Worm (Caenorhabditis elegans) whole organism, L2 larva: Measurements from ENCODE around the gene C50H11.13.
A peak's percentile ranks its signal among the peaks of the same experiment; 100 is the strongest.
"Not testable (repeated sequence)": the region's sequence is repeated elsewhere in the genome, so short reads cannot be mapped to it uniquely, and the experiment has no call there.

Experiments
- F13H6.1 ChIP-seq: sonication (generic microtip); optimal IDR thresholded peaks from 2 replicates; lab custom pipeline; 2016; ENCODE audit warnings: missing genetic modification characterization, missing compliant biosample characterization
- R02D3.7 ChIP-seq: fragments of 150-350 bp; optimal IDR thresholded peaks from 2 replicates; lab custom pipeline; 2014; ENCODE audit warnings: missing biosample characterization, missing genetic modification characterization
- ZK546.5 ChIP-seq: sonication (generic microtip); optimal IDR thresholded peaks from 2 replicates; lab custom pipeline; 2017; ENCODE audit warnings: missing biosample characterization, missing genetic modification characterization
- alr-1 ChIP-seq: fragments of 150-350 bp; optimal IDR thresholded peaks from 2 replicates; lab custom pipeline; 2014; ENCODE audit warnings: missing biosample characterization, missing genetic modification characterization
- aly-2 ChIP-seq: fragments of 150-350 bp; optimal IDR thresholded peaks from 2 replicates; lab custom pipeline; 2014; ENCODE audit warnings: missing biosample characterization, missing genetic modification characterization
- blmp-1 ChIP-seq: sonication (generic microtip); optimal IDR thresholded peaks from 2 replicates; lab custom pipeline; 2017; ENCODE audit warnings: missing genetic modification characterization, mild to moderate bottlenecking, missing compliant biosample characterization, antibody characterized with exemption, moderate library complexity; ENCODE audit not compliant: insufficient read depth
- ceh-16 ChIP-seq: fragments of 150-350 bp; optimal IDR thresholded peaks from 2 replicates; lab custom pipeline; 2014; ENCODE audit warnings: missing biosample characterization, missing genetic modification characterization
- dmd-4 ChIP-seq: sonication (generic microtip); optimal IDR thresholded peaks from 2 replicates; lab custom pipeline; 2017; ENCODE audit warnings: missing biosample characterization, missing genetic modification characterization
- egl-27 ChIP-seq: sonication (generic microtip); optimal IDR thresholded peaks from 3 replicates; lab custom pipeline; 2017; ENCODE audit warnings: missing biosample characterization, missing genetic modification reagents, missing genetic modification characterization
- elt-1 ChIP-seq: fragments of 150-350 bp; optimal IDR thresholded peaks from 2 replicates; lab custom pipeline; 2014; ENCODE audit warnings: missing biosample characterization, missing genetic modification characterization
- elt-3 ChIP-seq: sonication (generic microtip); optimal IDR thresholded peaks from 2 replicates; lab custom pipeline; 2017; ENCODE audit warnings: missing biosample characterization, missing genetic modification characterization
- fos-1 ChIP-seq: fragments of 150-350 bp; optimal IDR thresholded peaks from 2 replicates; lab custom pipeline; 2014; ENCODE audit warnings: missing biosample characterization, missing genetic modification characterization
- gmeb-1 ChIP-seq: fragments of 150-350 bp; optimal IDR thresholded peaks from 2 replicates; lab custom pipeline; 2014; ENCODE audit warnings: missing biosample characterization, missing genetic modification characterization
- lin-13 ChIP-seq: fragments of 150-350 bp; optimal IDR thresholded peaks from 2 replicates; lab custom pipeline; 2014; ENCODE audit warnings: missing biosample characterization, missing genetic modification reagents, missing genetic modification characterization
- lin-39 ChIP-seq: fragments of 150-350 bp; optimal IDR thresholded peaks from 2 replicates; lab custom pipeline; 2014; ENCODE audit warnings: missing biosample characterization, missing genetic modification reagents, missing genetic modification characterization
- lsy-2 ChIP-seq, 2 experiments: fragments of 150-350 bp in 1 of 2; sonication (generic microtip) in 1 of 2; optimal IDR thresholded peaks; 2 replicates each; lab custom pipeline; 2014 to 2017; ENCODE audit warnings: missing biosample characterization in 2 of 2, missing genetic modification characterization in 2 of 2
- mdl-1 ChIP-seq, 2 experiments: fragments of 150-350 bp in 1 of 2; sonication (generic microtip) in 1 of 2; optimal IDR thresholded peaks; 2 replicates each; lab custom pipeline; 2017; ENCODE audit warnings: missing biosample characterization in 2 of 2, missing genetic modification characterization in 2 of 2
- nhr-10 ChIP-seq: sonication (generic microtip); optimal IDR thresholded peaks from 2 replicates; lab custom pipeline; 2017; ENCODE audit warnings: missing biosample characterization, missing genetic modification characterization
- nhr-11 ChIP-seq: fragments of 150-350 bp; optimal IDR thresholded peaks from 2 replicates; lab custom pipeline; 2014; ENCODE audit warnings: missing biosample characterization, missing genetic modification characterization
- nhr-129 ChIP-seq: fragments of 150-350 bp; optimal IDR thresholded peaks from 2 replicates; lab custom pipeline; 2014; ENCODE audit warnings: missing biosample characterization, missing genetic modification characterization
- nhr-21 ChIP-seq: fragments of 150-350 bp; optimal IDR thresholded peaks from 2 replicates; lab custom pipeline; 2014; ENCODE audit warnings: missing biosample characterization, missing genetic modification characterization
- nhr-23 ChIP-seq: fragments of 150-350 bp; optimal IDR thresholded peaks from 2 replicates; lab custom pipeline; 2014; ENCODE audit warnings: missing biosample characterization, missing genetic modification reagents, missing genetic modification characterization
- nhr-237 ChIP-seq: fragments of 150-350 bp; optimal IDR thresholded peaks from 2 replicates; lab custom pipeline; 2014; ENCODE audit warnings: missing biosample characterization, missing genetic modification characterization
- nhr-6 ChIP-seq: fragments of 150-350 bp; optimal IDR thresholded peaks from 2 replicates; lab custom pipeline; 2014; ENCODE audit warnings: missing biosample characterization, missing genetic modification characterization
- nhr-77 ChIP-seq: fragments of 150-350 bp; optimal IDR thresholded peaks from 2 replicates; lab custom pipeline; 2014; ENCODE audit warnings: missing biosample characterization, missing genetic modification characterization
- sma-3 ChIP-seq: sonication (generic microtip); optimal IDR thresholded peaks from 2 replicates; lab custom pipeline; 2016; ENCODE audit warnings: missing genetic modification reagents, missing genetic modification characterization, missing compliant biosample characterization
- snpc-4 ChIP-seq: fragments of 150-350 bp; optimal IDR thresholded peaks from 2 replicates; lab custom pipeline; 2014; ENCODE audit warnings: missing biosample characterization, missing genetic modification characterization
- unc-39 ChIP-seq: fragments of 150-350 bp; optimal IDR thresholded peaks from 2 replicates; lab custom pipeline; 2014; ENCODE audit warnings: missing biosample characterization, missing genetic modification characterization
- unc-62 ChIP-seq: fragments of 150-350 bp; optimal IDR thresholded peaks from 2 replicates; lab custom pipeline; 2014; ENCODE audit warnings: missing biosample characterization, missing genetic modification reagents, missing genetic modification characterization
- zag-1 ChIP-seq: fragments of 150-350 bp; optimal IDR thresholded peaks from 2 replicates; lab custom pipeline; 2014; ENCODE audit warnings: missing biosample characterization, missing genetic modification characterization
- ztf-11 ChIP-seq: sonication (generic microtip); optimal IDR thresholded peaks from 2 replicates; lab custom pipeline; 2017; ENCODE audit warnings: missing biosample characterization, missing genetic modification characterization
- ztf-4 ChIP-seq: fragments of 150-350 bp; optimal IDR thresholded peaks from 2 replicates; lab custom pipeline; 2014; ENCODE audit warnings: missing biosample characterization, missing genetic modification characterization

Gene C50H11.13

DNA sequence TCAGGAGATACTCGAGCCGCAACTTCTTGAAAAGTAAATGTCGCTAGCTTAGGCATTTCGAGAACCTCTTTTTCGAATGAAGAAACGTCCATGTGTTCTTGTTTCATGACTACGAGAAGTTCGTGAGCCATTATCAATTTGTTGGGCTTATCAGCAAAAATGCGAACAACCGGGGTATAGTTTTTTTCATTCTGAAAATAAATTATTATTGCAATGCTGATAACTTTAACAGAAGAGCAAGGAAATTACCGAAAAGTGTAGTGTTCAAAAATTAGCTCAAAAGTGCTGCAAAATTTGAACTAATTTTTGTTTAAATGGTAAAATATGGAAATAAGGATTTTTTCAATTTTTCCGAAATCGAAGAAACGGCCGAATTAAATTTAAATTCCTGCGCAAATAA lies 40.8 kb upstream of the C50H11.13 start:
- TF ChIP-seq fos-1 (tag; lab: Kevin White, UChicago): peak; percentile 22
- TF ChIP-seq nhr-11: no peak
- TF ChIP-seq, all 48 proteins: peak for 1

DNA sequence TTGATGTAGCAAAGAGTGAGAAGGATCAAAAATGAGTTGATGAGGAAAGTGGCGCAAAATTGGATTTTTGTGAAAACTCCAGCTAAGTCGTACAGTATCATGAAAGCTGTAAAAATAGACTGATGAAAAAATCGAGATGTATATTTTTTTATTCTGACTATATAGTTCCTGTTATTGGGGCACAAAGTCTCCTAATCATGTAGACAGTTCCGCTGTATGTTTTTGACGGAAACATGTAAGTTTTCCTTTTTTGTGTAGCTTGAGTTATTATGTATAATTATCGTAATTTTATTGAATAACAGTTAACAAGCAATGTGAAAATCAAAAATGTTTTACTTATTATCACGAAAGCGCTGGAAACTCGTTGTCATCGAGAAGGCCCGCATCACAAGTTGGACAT lies 36.0 kb upstream of the C50H11.13 start, which contains the start of gene str-68:
str-68 (minus strand) TSS at position 101 of the 400 bp plus-strand sequence.
- no peak for TF ChIP-seq nhr-23
- TF ChIP-seq R02D3.7 (tag; lab: Kevin White, UChicago): no peak
- no peak for TF ChIP-seq snpc-4
- TF ChIP-seq sma-3 (GFP tag; lab: Kevin White, UChicago): no peak
- TF ChIP-seq nhr-10: no peak
- TF ChIP-seq fos-1 (tag; lab: Kevin White, UChicago): no peak
- no peak for TF ChIP-seq gmeb-1 (tag; lab: Kevin White, UChicago)
- TF ChIP-seq lin-13: no peak

DNA sequence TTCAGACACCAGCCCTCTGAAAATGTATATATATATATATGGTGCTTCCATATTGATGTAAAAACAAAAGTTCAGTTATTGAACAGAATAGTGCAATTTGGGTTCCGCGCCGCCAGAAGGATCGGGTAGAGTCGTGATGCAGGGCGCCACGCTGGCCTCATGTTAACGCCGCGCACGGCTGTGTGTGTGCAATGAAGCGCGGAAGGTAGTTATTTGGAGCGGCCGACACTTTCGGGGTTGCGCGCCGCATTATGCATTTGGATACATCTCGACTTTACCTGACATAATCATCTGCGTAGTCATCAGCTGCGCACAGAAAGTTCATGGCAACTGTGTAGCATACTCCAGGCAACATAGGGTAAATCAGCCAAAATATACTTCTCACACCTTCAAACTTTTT lies 35.3 kb upstream of the C50H11.13 start:
- TF ChIP-seq nhr-6 (tag; lab: Kevin White, UChicago): no peak
- TF ChIP-seq snpc-4: no peak
- TF ChIP-seq elt-3 (tag; lab: Kevin White, UChicago): no peak
- no peak for TF ChIP-seq R02D3.7 (tag; lab: Kevin White, UChicago)
- TF ChIP-seq ZK546.5 (tag; lab: Kevin White, UChicago): no peak
- TF ChIP-seq blmp-1 (tag; lab: Kevin White, UChicago): no peak
- TF ChIP-seq nhr-77 (tag; lab: Kevin White, UChicago): no peak
- no peak for TF ChIP-seq alr-1 (tag; lab: Kevin White, UChicago)
- TF ChIP-seq unc-62 (GFP tag; lab: Kevin White, UChicago): no peak
- no peak for TF ChIP-seq nhr-21
- no peak for TF ChIP-seq aly-2 (tag; lab: Kevin White, UChicago)
- TF ChIP-seq ceh-16 (tag; lab: Kevin White, UChicago): no peak
- no peak for TF ChIP-seq unc-39 (tag; lab: Kevin White, UChicago)
- no peak for TF ChIP-seq gmeb-1 (tag; lab: Kevin White, UChicago)

DNA sequence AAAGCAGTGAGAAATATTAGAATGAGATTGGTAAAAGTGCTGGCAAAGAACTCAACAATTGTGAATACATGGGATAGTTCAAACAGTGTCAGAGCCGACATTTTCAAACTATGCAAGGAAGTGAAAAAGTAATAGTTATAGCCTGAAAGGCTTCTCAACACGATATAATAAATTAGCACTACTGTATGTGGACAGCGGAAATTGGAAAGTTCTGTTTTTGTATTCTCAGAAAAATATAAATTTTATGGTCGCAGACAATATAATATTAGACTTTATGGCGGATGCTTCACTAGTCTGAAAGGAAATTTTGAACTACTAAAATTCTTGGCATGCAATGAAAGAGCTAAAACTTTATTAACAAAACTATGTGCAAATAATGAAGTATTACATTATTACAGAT lies 34.4 kb upstream of the C50H11.13 start, which contains the start of gene str-69:
str-69 (minus strand) TSS at position 101 of the 400 bp plus-strand sequence.
- TF ChIP-seq nhr-237: no peak
- no peak for TF ChIP-seq aly-2 (tag; lab: Kevin White, UChicago)
- no peak for TF ChIP-seq nhr-77 (tag; lab: Kevin White, UChicago)
- no peak for TF ChIP-seq elt-3 (tag; lab: Kevin White, UChicago)
- no peak for TF ChIP-seq zag-1 (tag; lab: Kevin White, UChicago)
- TF ChIP-seq nhr-129 (tag; lab: Kevin White, UChicago): no peak
- no peak for TF ChIP-seq nhr-23
- no peak for TF ChIP-seq alr-1 (tag; lab: Kevin White, UChicago)
- no peak for TF ChIP-seq egl-27 (tag; lab: Kevin White, UChicago)
- TF ChIP-seq nhr-6 (tag; lab: Kevin White, UChicago): no peak
- TF ChIP-seq lsy-2 (tag; optimal IDR thresholded peaks at IDR 0.05; lab: Kevin White, UChicago): no peak
- TF ChIP-seq F13H6.1 (tag; lab: Kevin White, UChicago): no peak
- TF ChIP-seq lin-39 (tag; lab: Kevin White, UChicago): no peak
- TF ChIP-seq, all 48 proteins: peak for 0

DNA sequence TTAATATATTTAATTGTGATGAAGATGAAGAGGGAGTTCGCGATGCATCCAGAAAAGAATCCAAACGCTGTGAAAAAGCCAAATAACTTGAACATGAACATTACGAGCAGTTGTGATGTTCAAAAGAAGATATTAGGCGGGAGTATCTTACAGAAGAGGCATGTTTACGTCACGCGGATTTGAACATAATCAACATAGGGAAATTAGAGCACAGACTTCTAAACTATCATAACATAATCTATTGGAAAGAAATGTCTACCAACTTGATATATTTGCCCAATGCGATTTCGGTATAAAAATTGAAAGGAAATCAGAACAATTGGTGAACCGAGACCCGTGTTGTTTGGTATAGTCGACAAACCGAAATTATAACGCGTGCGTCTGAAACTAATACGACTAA lies 32.7 kb upstream of the C50H11.13 start, which contains the start of gene str-66:
str-66 (minus strand) TSS at position 101 of the 400 bp plus-strand sequence.
- TF ChIP-seq snpc-4: no peak
- TF ChIP-seq ztf-11: no peak
- TF ChIP-seq nhr-23: no peak
- TF ChIP-seq lsy-2 (tag; optimal IDR thresholded peaks at IDR 0.05; lab: Kevin White, UChicago): no peak
- no peak for TF ChIP-seq elt-1 (tag; lab: Kevin White, UChicago)
- TF ChIP-seq ceh-16 (tag; lab: Kevin White, UChicago): no peak
- no peak for TF ChIP-seq nhr-21
- TF ChIP-seq dmd-4: no peak
- TF ChIP-seq lin-13: no peak
- TF ChIP-seq mdl-1 (tag; optimal IDR thresholded peaks at IDR 0.05; lab: Kevin White, UChicago): no peak

DNA sequence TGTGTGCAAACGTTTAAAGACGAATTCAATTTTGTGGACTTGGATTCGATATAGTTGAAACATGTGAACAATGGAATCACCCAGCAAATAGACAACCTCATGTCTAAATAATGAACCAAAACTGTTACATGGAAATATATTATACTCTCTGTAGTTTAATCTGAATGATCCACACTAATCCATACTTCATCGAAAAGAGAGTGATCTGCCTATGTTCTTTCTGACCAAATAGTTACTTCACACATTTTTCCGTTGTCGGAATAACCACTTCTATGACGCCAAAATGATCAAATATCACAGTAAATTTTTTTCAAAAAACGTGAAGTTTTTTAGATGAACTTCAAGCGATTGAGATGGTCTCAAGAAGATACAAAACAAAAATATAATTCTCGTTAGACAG lies 30.6 kb upstream of the C50H11.13 start, which contains the start of gene Y73C8C.4:
Y73C8C.4 (minus strand) TSS at position 101 of the 400 bp plus-strand sequence.
- TF ChIP-seq ztf-4 (tag; lab: Kevin White, UChicago); lin-13; fos-1 (tag; lab: Kevin White, UChicago): not testable (repeated sequence)
